Worm (Caenorhabditis elegans): ENCODE results near the gene Y43F8C.16.

Y43F8C.16 gene

DNA sequence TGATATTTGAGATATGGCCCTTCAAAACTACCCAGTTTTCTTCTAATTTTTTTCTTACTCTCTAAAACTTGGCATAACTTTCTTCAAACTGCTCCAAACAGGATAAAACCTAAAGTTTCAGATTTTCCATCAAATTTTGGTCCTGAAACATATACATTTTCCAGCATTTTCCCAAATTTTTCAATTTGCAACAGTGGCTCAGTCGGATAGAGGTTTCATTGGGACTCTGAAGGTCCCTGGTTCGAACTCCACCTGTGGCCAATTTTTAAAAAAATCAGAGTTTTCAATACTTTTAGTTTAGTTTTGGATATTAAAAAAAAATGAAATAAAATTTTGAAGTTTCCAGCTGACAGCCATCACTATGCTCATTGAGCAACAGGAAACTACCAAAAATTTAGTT, 47.6 kb downstream of the Y43F8C.16 start:
- TF ChIP-seq rpc-1 (optimal IDR thresholded peaks at IDR 0.05) (peak; percentile 29), rpc-1 (tag; optimal IDR thresholded peaks at IDR 0.05) (peak; percentile 66), B0261.1 (tag; optimal IDR thresholded peaks at IDR 0.05) (peak; percentile 35), tbp1 (GFP tag; optimal IDR thresholded peaks at IDR 0.05) (peak; percentile 74), sptf-2 (GFP tag; optimal IDR thresholded peaks at IDR 0.05) (no peak)

DNA sequence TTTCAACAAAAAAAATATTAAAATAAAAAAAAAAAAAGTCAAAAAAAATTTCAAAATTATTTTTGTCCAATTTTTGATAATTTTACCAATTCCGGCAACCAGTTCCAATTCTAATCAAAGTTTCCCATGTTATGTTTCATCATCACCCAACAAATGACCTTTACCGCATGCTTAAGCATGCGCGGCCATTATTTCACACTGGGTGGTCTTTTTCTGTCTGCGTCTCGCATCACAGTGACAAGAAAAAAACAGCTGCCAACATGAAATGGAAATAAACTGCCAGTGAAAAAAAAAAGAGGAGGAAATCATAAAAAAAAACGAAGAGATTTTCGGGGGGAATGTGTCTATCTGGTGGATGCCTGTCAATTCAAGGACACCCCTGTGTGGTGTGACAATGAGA, 49.0 kb downstream of the Y43F8C.16 start:
- TF ChIP-seq hmg-1.2 (GFP tag; IDR thresholded peaks at IDR 0.05) (peak; percentile 26; the same call in 1 of the 2 replicates), fkh-3 (tag; optimal IDR thresholded peaks at IDR 0.05) (no peak)

DNA sequence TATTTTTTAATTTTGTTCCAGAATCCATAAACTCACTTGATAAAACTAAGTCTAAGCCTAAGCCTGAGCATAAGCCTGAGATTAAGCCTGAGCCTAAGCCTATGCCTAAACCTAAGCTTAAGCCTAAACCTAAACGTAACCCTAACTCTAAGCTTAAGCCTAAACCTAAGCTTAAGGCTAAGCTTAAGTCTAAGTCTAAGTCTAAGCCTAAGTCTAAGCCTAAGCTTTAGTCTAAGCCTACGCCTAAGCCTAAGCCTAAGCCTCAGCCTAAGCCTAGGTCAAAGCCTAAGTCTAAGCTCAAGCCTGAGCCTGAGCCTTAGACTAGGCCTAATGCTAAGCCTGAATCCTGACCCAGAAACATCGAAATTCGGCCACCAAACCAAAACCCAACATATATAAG, 50.7 kb downstream of the Y43F8C.16 start:
- TF ChIP-seq ztf-25 (GFP tag; IDR thresholded peaks at IDR 0.05): no peak
- no peak for TF ChIP-seq mcd-1 (GFP tag; IDR thresholded peaks at IDR 0.05)
